Fruit fly (Drosophila melanogaster) whole organism, prepupa: Measurements from ENCODE around the gene obst-G.

ENCODE experiments used
- CG10631 ChIP-seq: fragments of 200-800 bp; sonication (Bioruptor generic); optimal IDR thresholded peaks from 2 replicates; lab custom pipeline; 2016; ENCODE audit warnings: missing biosample characterization, missing genetic modification characterization
- CG11294 ChIP-seq: fragments of 200-800 bp; sonication (Bioruptor generic); IDR thresholded peaks from 2 replicates; pipeline ENCODE4 v1.3.6; 2022; ENCODE audit warnings: missing biosample characterization, missing genetic modification characterization
- CG16779 ChIP-seq: fragments of 200-800 bp; sonication (Bioruptor generic); optimal IDR thresholded peaks from 3 replicates; lab custom pipeline; 2017; ENCODE audit warnings: missing biosample characterization, mild to moderate bottlenecking, missing genetic modification characterization
- CG6163 ChIP-seq: fragments of 200-800 bp; sonication (Bioruptor generic); IDR thresholded peaks from 3 replicates; pipeline ENCODE4 v1.3.6; 2022; ENCODE audit warnings: missing biosample characterization, missing genetic modification characterization
- CG6792 ChIP-seq: fragments of 200-800 bp; sonication (Bioruptor generic); optimal IDR thresholded peaks from 3 replicates; lab custom pipeline; 2016; ENCODE audit warnings: missing biosample characterization, missing genetic modification characterization
- CG6854 ChIP-seq: fragments of 200-800 bp; sonication (Bioruptor generic); optimal IDR thresholded peaks from 2 replicates; lab custom pipeline; 2017; ENCODE audit warnings: missing biosample characterization, mild to moderate bottlenecking, missing genetic modification characterization
- CG7368 ChIP-seq: fragments of 200-800 bp; sonication (Bioruptor generic); optimal IDR thresholded peaks from 3 replicates; lab custom pipeline; 2016; ENCODE audit warnings: missing biosample characterization, missing genetic modification characterization
- CG8119 ChIP-seq: fragments of 200-800 bp; sonication (Bioruptor generic); IDR thresholded peaks from 3 replicates; pipeline ENCODE4 v1.3.6; 2022; ENCODE audit warnings: missing biosample characterization, missing genetic modification characterization
- CG8632 ChIP-seq: fragments of 200-800 bp; sonication (Bioruptor generic); optimal IDR thresholded peaks from 3 replicates; lab custom pipeline; 2016; ENCODE audit warnings: missing biosample characterization, missing genetic modification characterization
- Eip78C ChIP-seq: fragments of 200-800 bp; sonication (Bioruptor generic); peaks from one replicate; lab custom pipeline; 2016; ENCODE audit warnings: missing biosample characterization, missing genetic modification characterization
- Eip93F ChIP-seq: fragments of 200-800 bp; sonication (Bioruptor generic); optimal IDR thresholded peaks from 2 replicates; lab custom pipeline; 2016; ENCODE audit warnings: missing biosample characterization, mild to moderate bottlenecking, missing genetic modification characterization
- Ets21C ChIP-seq: fragments of 200-800 bp; sonication (Bioruptor generic); optimal IDR thresholded peaks from 3 replicates; lab custom pipeline; 2016; ENCODE audit warnings: missing biosample characterization, missing genetic modification characterization
- Gug ChIP-seq: fragments of 200-800 bp; sonication (Bioruptor generic); IDR thresholded peaks from 2 replicates; pipeline ENCODE4 v1.3.6; 2022; ENCODE audit warnings: missing biosample characterization, missing genetic modification characterization
- Hr38 ChIP-seq: sonication (Bioruptor generic); optimal IDR thresholded peaks from 2 replicates; lab custom pipeline; 2016; ENCODE audit warnings: missing biosample characterization, missing genetic modification characterization
- Hr39 ChIP-seq: fragments of 200-800 bp; sonication (Bioruptor generic); optimal IDR thresholded peaks from 2 replicates; lab custom pipeline; 2016; ENCODE audit warnings: missing biosample characterization, missing genetic modification characterization
- Met ChIP-seq: fragments of 200-800 bp; sonication (Bioruptor generic); optimal IDR thresholded peaks from 3 replicates; lab custom pipeline; 2016; ENCODE audit warnings: missing biosample characterization, missing genetic modification characterization
- OdsH ChIP-seq: fragments of 200-800 bp; sonication (Bioruptor generic); optimal IDR thresholded peaks from 3 replicates; lab custom pipeline; 2016; ENCODE audit warnings: missing biosample characterization, missing genetic modification characterization
- Smox ChIP-seq: fragments of 200-800 bp; sonication (Bioruptor generic); optimal IDR thresholded peaks from 3 replicates; lab custom pipeline; 2016; ENCODE audit warnings: missing biosample characterization, missing genetic modification characterization
- Sox102F ChIP-seq: fragments of 200-800 bp; sonication (Bioruptor generic); optimal IDR thresholded peaks from 2 replicates; lab custom pipeline; 2016; ENCODE audit warnings: missing biosample characterization, mild to moderate bottlenecking, missing genetic modification characterization
- Sox14 ChIP-seq: fragments of 200-800 bp; sonication (Bioruptor generic); optimal IDR thresholded peaks from 3 replicates; lab custom pipeline; 2016; ENCODE audit warnings: missing biosample characterization, missing genetic modification characterization
- Sox15 ChIP-seq: fragments of 200-800 bp; sonication (Bioruptor generic); optimal IDR thresholded peaks from 3 replicates; lab custom pipeline; 2016; ENCODE audit warnings: missing biosample characterization, missing genetic modification characterization
- achi ChIP-seq: fragments of 200-800 bp; sonication (Bioruptor generic); optimal IDR thresholded peaks from 3 replicates; lab custom pipeline; 2016; ENCODE audit warnings: missing biosample characterization, missing genetic modification characterization
- cyc ChIP-seq: fragments of 200-800 bp; sonication (Bioruptor generic); optimal IDR thresholded peaks from 3 replicates; lab custom pipeline; 2016; ENCODE audit warnings: missing biosample characterization, missing genetic modification characterization
- dac ChIP-seq: fragments of 200-800 bp; sonication (Bioruptor generic); optimal IDR thresholded peaks from 2 replicates; lab custom pipeline; 2017; ENCODE audit warnings: missing biosample characterization, mild to moderate bottlenecking, missing genetic modification characterization
- dsx ChIP-seq: fragments of 200-800 bp; optimal IDR thresholded peaks from 3 replicates; lab custom pipeline; 2019; ENCODE audit warnings: missing biosample characterization, mild to moderate bottlenecking, missing genetic modification characterization, moderate library complexity; ENCODE audit not compliant: poor library complexity, severe bottlenecking
- eg ChIP-seq: fragments of 200-800 bp; sonication (Bioruptor generic); IDR thresholded peaks from 3 replicates; pipeline ENCODE4 v1.3.6; 2022; ENCODE audit warnings: missing biosample characterization, missing genetic modification characterization
- fd59A ChIP-seq: fragments of 200-800 bp; sonication (Bioruptor generic); optimal IDR thresholded peaks from 2 replicates; lab custom pipeline; 2017; ENCODE audit warnings: missing biosample characterization, mild to moderate bottlenecking, missing genetic modification characterization, missing genetic modification reagents
- fkh ChIP-seq: fragments of 200-800 bp; sonication (Bioruptor generic); optimal IDR thresholded peaks from 3 replicates; lab custom pipeline; 2017; ENCODE audit warnings: missing biosample characterization, mild to moderate bottlenecking, missing genetic modification characterization, moderate library complexity
- lz ChIP-seq: fragments of 200-800 bp; sonication (Bioruptor generic); optimal IDR thresholded peaks from 3 replicates; lab custom pipeline; 2016; ENCODE audit warnings: missing biosample characterization, missing genetic modification characterization
- net ChIP-seq: fragments of 200-800 bp; sonication (Bioruptor generic); optimal IDR thresholded peaks from 3 replicates; lab custom pipeline; 2016; ENCODE audit warnings: missing biosample characterization, missing genetic modification characterization
- pdm3 ChIP-seq: fragments of 200-800 bp; sonication (Bioruptor generic); optimal IDR thresholded peaks from 3 replicates; lab custom pipeline; 2016; ENCODE audit warnings: missing biosample characterization, missing genetic modification characterization
- salr ChIP-seq, 2 experiments: fragments of 200-800 bp; sonication (Bioruptor generic); optimal IDR thresholded peaks; 3 replicates each; lab custom pipeline; 2016 to 2018; ENCODE audit warnings: missing biosample characterization in 2 of 2, missing genetic modification characterization in 2 of 2, mild to moderate bottlenecking in 1 of 2
- spab ChIP-seq: fragments of 200-800 bp; sonication (Bioruptor generic); optimal IDR thresholded peaks from 2 replicates; lab custom pipeline; 2017; ENCODE audit warnings: missing biosample characterization, mild to moderate bottlenecking, missing genetic modification characterization, missing genetic modification reagents
- ss ChIP-seq, 2 experiments: fragments of 200-800 bp; sonication (Bioruptor generic); optimal IDR thresholded peaks; 2 replicates in 1 of 2; 3 replicates in 1 of 2; lab custom pipeline; 2017 to 2018; ENCODE audit warnings: mild to moderate bottlenecking in 2 of 2, missing biosample characterization in 2 of 2, missing genetic modification characterization in 2 of 2, moderate library complexity in 1 of 2
- svp ChIP-seq: fragments of 200-800 bp; sonication (Bioruptor generic); peaks from one replicate; lab custom pipeline; 2016; ENCODE audit warnings: missing biosample characterization, missing genetic modification characterization
- vri ChIP-seq: fragments of 200-800 bp; sonication (Bioruptor generic); optimal IDR thresholded peaks from 3 replicates; lab custom pipeline; 2016; ENCODE audit warnings: missing biosample characterization, mild to moderate bottlenecking, missing genetic modification characterization

The obst-G gene

DNA sequence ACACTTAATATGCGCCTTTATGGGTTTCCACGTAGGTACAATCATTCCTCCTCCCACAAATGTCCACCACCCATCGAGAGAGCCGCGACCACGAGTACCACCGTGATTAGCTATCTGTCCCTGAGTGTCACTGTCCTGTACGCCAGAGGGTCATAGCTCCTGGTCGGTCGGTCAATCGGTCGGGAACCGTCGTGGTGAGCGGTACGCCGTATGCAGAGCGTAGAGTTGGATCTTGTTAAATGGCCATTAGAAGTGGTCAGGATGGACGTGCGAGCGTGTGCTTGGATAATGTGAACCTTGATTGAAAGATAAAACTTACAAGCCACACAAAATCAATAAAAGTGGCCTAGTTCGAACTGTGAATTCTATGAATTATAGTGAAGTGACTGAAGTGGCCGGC, 31.5 kb upstream of the obst-G start, which contains the start of gene CG6938:
CG6938 (plus strand) TSS at position 301 of the 400 bp plus-strand sequence.
- TF ChIP-seq Smox (no peak), Eip93F (GFP tag; lab: Kevin White, UChicago) (no peak), Gug (GFP tag; lab: Robert Waterston, UW) (no peak), net (GFP tag; lab: Kevin White, UChicago) (no peak), dsx (GFP tag; lab: Kevin White, UChicago) (no peak), ss (GFP tag; optimal IDR thresholded peaks at IDR 0.05; lab: Kevin White, UChicago) (no peak), Sox14 (GFP tag; lab: Kevin White, UChicago) (no peak), fd59A (GFP tag; lab: Kevin White, UChicago) (no peak), eg (GFP tag; lab: Robert Waterston, UW) (no peak), pdm3 (GFP tag; lab: Kevin White, UChicago) (no peak), achi (GFP tag; lab: Kevin White, UChicago) (no peak), Sox102F (no peak), lz (GFP tag; lab: Kevin White, UChicago) (no peak), CG7368 (GFP tag; lab: Kevin White, UChicago) (no peak)
- TF ChIP-seq, all 60 proteins: peak for 0

dm6 chr3L:11975811-11976210, 22.7 kb upstream of the obst-G start, which contains the start of gene CG43896:
Gene CG43896 (plus strand): TSS chr3L:11976111.
- TF ChIP-seq spab, result no peak
- no peak for TF ChIP-seq net (GFP tag; lab: Kevin White, UChicago)
- no peak for TF ChIP-seq CG6854 (GFP tag; lab: Kevin White, UChicago)

DNA sequence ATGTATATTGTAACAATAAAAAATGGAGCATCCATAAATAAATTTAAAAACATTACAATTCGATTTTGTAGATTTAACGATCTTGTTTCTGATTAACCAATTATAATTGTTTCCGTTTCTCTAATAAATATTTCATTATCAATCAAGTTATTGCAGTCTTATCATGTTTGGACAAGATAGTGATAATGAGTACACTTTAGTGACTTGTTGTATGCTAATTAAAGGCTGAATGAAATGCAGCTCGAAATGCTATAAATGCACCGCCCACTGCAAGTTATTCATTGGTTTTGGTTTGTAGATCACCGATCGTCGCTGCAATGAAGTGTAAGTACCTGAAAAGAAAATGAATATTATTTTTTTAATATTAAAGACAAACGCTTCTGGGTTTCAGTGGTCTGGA, 21.5 kb upstream of the obst-G start, which contains the start of gene CG14125:
CG14125 (plus strand) TSS at position 301 of the 400 bp plus-strand sequence.
- TF ChIP-seq Eip93F (GFP tag; lab: Kevin White, UChicago) (no peak), svp (no peak), ss (GFP tag; optimal IDR thresholded peaks at IDR 0.05; lab: Kevin White, UChicago) (no peak)

- no peak for TF ChIP-seq CG8632
Observed at dm6 chr3L:11973690-11974089, 20.6 kb upstream of the obst-G start, which contains the start of gene CG42397. Gene CG42397 (minus strand): TSS chr3L:11973790.

DNA sequence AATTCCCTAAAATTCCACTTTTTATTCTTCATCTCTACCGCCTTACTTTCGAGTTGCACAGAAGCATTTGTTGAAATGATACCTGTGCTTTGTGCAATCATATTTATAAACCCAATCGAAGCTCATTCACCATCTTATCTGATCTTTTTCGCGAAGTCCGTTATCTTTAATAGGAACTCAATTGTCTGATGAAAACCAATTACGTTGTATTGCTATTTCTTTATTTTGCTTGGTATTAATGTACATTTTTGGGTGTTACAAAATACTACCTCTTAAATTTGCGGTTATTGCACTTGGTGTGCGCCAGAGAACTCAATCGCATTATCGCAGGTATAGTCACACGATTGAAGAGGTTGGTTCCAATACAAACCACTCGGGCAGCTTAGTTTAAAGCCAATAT, 19.8 kb upstream of the obst-G start, which contains the start of gene Muc68E:
Muc68E (minus strand) TSS at position 101 of the 400 bp plus-strand sequence.
- TF ChIP-seq vri (GFP tag; lab: Kevin White, UChicago), result peak; percentile 68
- TF ChIP-seq salr (GFP tag; optimal IDR thresholded peaks at IDR 0.05; lab: Kevin White, UChicago), result no peak
- TF ChIP-seq, all 60 proteins: peak for 1

- TF ChIP-seq fkh (GFP tag; lab: Kevin White, UChicago), result no peak
- peak; percentile 48 for TF ChIP-seq svp
Observed at dm6 chr3L:11966104-11966503, 13.0 kb upstream of the obst-G start, which contains the start of gene prc. Gene prc (minus strand): TSS chr3L:11966131.

DNA sequence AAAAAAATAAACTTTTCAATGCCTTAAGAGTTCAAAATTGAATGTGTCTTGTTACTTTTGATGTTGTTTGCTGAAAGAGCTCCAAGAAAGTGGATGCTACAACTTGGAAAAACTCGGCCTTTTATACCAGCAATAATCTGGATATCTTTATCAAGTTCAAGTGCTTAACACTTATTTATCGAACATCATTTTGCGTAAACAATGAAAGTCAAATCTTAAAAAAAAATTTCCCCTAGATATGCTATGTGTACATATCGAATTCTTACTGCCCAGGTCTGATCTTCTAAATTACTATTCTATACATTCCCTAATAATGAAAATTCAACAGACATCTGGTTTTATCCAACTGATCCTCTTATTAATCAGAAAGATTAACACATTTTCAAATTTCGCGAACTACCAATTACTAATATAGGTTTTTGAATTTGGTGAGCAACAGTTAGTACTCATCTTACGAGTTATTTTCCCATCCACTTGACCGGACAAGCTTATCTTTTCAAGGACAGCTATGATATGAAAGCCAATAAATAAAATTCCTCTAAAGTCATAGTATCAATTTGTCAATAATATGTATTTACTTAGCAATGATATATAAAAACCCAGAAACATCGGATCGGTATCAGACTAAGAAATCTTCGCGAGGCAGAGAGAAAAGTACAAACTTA, 4.7 kb upstream of the obst-G start, which contains the start of the genes CG11570 and CG43294:
CG11570 (minus strand) TSS at position 101 of the 665 bp plus-strand sequence.
CG43294 (plus strand) TSS at position 615 of the 665 bp plus-strand sequence.
- TF ChIP-seq CG6792 (GFP tag; lab: Kevin White, UChicago), result no peak
- no peak for TF ChIP-seq achi (GFP tag; lab: Kevin White, UChicago)
- no peak for TF ChIP-seq Hr39 (GFP tag; lab: Kevin White, UChicago)
- no peak for TF ChIP-seq CG6163 (GFP tag; lab: Robert Waterston, UW)
- TF ChIP-seq OdsH (GFP tag; lab: Kevin White, UChicago), result no peak
- TF ChIP-seq Eip78C, result no peak
- TF ChIP-seq CG16779 (tag; lab: Kevin White, UChicago), result no peak
- no peak for TF ChIP-seq cyc (GFP tag; lab: Kevin White, UChicago)
- no peak for TF ChIP-seq pdm3 (GFP tag; lab: Kevin White, UChicago)
- TF ChIP-seq Met (GFP tag; lab: Kevin White, UChicago), result no peak
- TF ChIP-seq CG10631 (GFP tag; lab: Kevin White, UChicago), result no peak
- no peak for TF ChIP-seq Hr38 (GFP tag; lab: Kevin White, UChicago)
- no peak for TF ChIP-seq CG8119 (GFP tag; lab: Robert Waterston, UW)
- TF ChIP-seq dac (GFP tag; lab: Kevin White, UChicago), result no peak
- no peak for TF ChIP-seq svp
- no peak for TF ChIP-seq Ets21C (GFP tag; lab: Kevin White, UChicago)
- TF ChIP-seq salr (GFP tag; optimal IDR thresholded peaks at IDR 0.05; lab: Kevin White, UChicago), result no peak
- TF ChIP-seq Sox15, result no peak
- no peak for TF ChIP-seq CG11294 (GFP tag; lab: Robert Waterston, UW)
